Fruit fly (Drosophila melanogaster) whole organism, embryonic: ENCODE data around the gene CG32099.

Experiments
- B-H2 ChIP-seq: fragments of 200-800 bp; sonication (Bioruptor generic); optimal IDR thresholded peaks from 2 replicates; lab custom pipeline; 2018; ENCODE audit warnings: missing biosample characterization, mild to moderate bottlenecking, missing genetic modification characterization
- Blimp-1 ChIP-seq: fragments of 200-800 bp; sonication (Bioruptor generic); optimal IDR thresholded peaks from 3 replicates; lab custom pipeline; 2018; ENCODE audit warnings: missing biosample characterization, missing genetic modification characterization, mild to moderate bottlenecking, moderate library complexity, missing genetic modification reagents
- CG10565 ChIP-seq: fragments of 200-800 bp; sonication (Bioruptor generic); optimal IDR thresholded peaks from 3 replicates; lab custom pipeline; 2016; ENCODE audit warnings: missing biosample characterization, mild to moderate bottlenecking, missing genetic modification characterization
- CG12236 ChIP-seq: fragments of 200-800 bp; sonication (Bioruptor generic); optimal IDR thresholded peaks from 2 replicates; lab custom pipeline; 2016; ENCODE audit warnings: missing biosample characterization, missing genetic modification characterization
- CG12659 ChIP-seq: fragments of 200-800 bp; sonication (Bioruptor generic); optimal IDR thresholded peaks from 3 replicates; lab custom pipeline; 2017; ENCODE audit warnings: mild to moderate bottlenecking, missing biosample characterization, missing genetic modification reagents, missing genetic modification characterization
- CG13123 ChIP-seq: fragments of 200-800 bp; sonication (Bioruptor generic); optimal IDR thresholded peaks from 2 replicates; lab custom pipeline; 2016; ENCODE audit warnings: missing biosample characterization, missing genetic modification characterization
- CG1603 ChIP-seq: fragments of 200-800 bp; sonication (Bioruptor generic); optimal IDR thresholded peaks from 2 replicates; lab custom pipeline; 2019; ENCODE audit warnings: missing biosample characterization, mild to moderate bottlenecking, missing genetic modification characterization, moderate library complexity
- CG16815 ChIP-seq: fragments of 200-800 bp; sonication (Bioruptor generic); optimal IDR thresholded peaks from 3 replicates; lab custom pipeline; 2017; ENCODE audit warnings: missing biosample characterization, mild to moderate bottlenecking, missing genetic modification characterization
- CG17568 ChIP-seq: fragments of 200-800 bp; sonication (Bioruptor generic); optimal IDR thresholded peaks from 2 replicates; lab custom pipeline; 2018; ENCODE audit warnings: missing biosample characterization, mild to moderate bottlenecking, missing genetic modification characterization, moderate library complexity
- CG17612 ChIP-seq: fragments of 200-800 bp; sonication (Bioruptor generic); IDR thresholded peaks from 2 replicates; pipeline ENCODE4 v1.3.6; 2022; ENCODE audit warnings: missing biosample characterization, missing genetic modification characterization
- CG18764 ChIP-seq: fragments of 200-800 bp; sonication (Bioruptor generic); optimal IDR thresholded peaks from 3 replicates; lab custom pipeline; 2016; ENCODE audit warnings: missing biosample characterization, missing genetic modification characterization
- CG2199 ChIP-seq: fragments of 200-800 bp; sonication (Bioruptor generic); IDR thresholded peaks from 3 replicates; pipeline ENCODE4 v1.3.6; 2022; ENCODE audit warnings: missing biosample characterization, missing genetic modification characterization
- CG3163 ChIP-seq: fragments of 200-800 bp; sonication (Bioruptor generic); optimal IDR thresholded peaks from 3 replicates; lab custom pipeline; 2016; ENCODE audit warnings: missing biosample characterization, missing genetic modification characterization
- CG8478 ChIP-seq: fragments of >200 bp; optimal IDR thresholded peaks from 2 replicates; lab custom pipeline; 2018
- CG9727 ChIP-seq: fragments of 200-800 bp; sonication (Bioruptor generic); optimal IDR thresholded peaks from 3 replicates; lab custom pipeline; 2017; ENCODE audit warnings: missing biosample characterization, mild to moderate bottlenecking, missing genetic modification characterization
- D ChIP-seq, 2 experiments: fragments of 200-800 bp in 1 of 2; fragments of >200 bp in 1 of 2; sonication (Bioruptor generic) in 1 of 2; optimal IDR thresholded peaks; 2 replicates in 1 of 2; 3 replicates in 1 of 2; lab custom pipeline; 2017; ENCODE audit warnings: mild to moderate bottlenecking in 1 of 2, missing biosample characterization in 1 of 2, missing genetic modification characterization in 1 of 2, missing genetic modification reagents in 1 of 2
- ERR ChIP-seq: fragments of 200-800 bp; sonication (Bioruptor generic); optimal IDR thresholded peaks from 2 replicates; lab custom pipeline; 2016; ENCODE audit warnings: missing biosample characterization, missing genetic modification characterization
- Fer3 ChIP-seq: fragments of 200-800 bp; sonication (Bioruptor generic); optimal IDR thresholded peaks from 2 replicates; lab custom pipeline; 2018; ENCODE audit warnings: missing biosample characterization, mild to moderate bottlenecking, missing genetic modification characterization, moderate library complexity
- HHEX ChIP-seq: fragments of 200-800 bp; sonication (Bioruptor generic); optimal IDR thresholded peaks from 3 replicates; lab custom pipeline; 2017; ENCODE audit warnings: missing biosample characterization, mild to moderate bottlenecking, missing genetic modification characterization, missing genetic modification reagents
- HLH3B ChIP-seq: fragments of 200-800 bp; sonication (Bioruptor generic); IDR thresholded peaks from 2 replicates; pipeline ENCODE4 v1.3.6; 2022; ENCODE audit warnings: missing biosample characterization, missing genetic modification characterization
- HLHmδ ChIP-seq: fragments of 200-800 bp; sonication (Bioruptor generic); optimal IDR thresholded peaks from 2 replicates; lab custom pipeline; 2018; ENCODE audit warnings: missing biosample characterization, mild to moderate bottlenecking, missing genetic modification characterization, moderate library complexity
- NC2β ChIP-seq: fragments of 200-800 bp; sonication (Bioruptor generic); optimal IDR thresholded peaks from 2 replicates; lab custom pipeline; 2016; ENCODE audit warnings: missing biosample characterization, missing genetic modification characterization
- Optix ChIP-seq: fragments of 200-800 bp; sonication (Bioruptor generic); IDR thresholded peaks from 3 replicates; pipeline ENCODE4 v1.3.6; 2022; ENCODE audit warnings: missing biosample characterization, missing genetic modification characterization
- Sin3A ChIP-seq: fragments of >200 bp; optimal IDR thresholded peaks from 2 replicates; lab custom pipeline; 2018
- Sox100B ChIP-seq: fragments of 200-800 bp; sonication (Bioruptor generic); optimal IDR thresholded peaks from 3 replicates; lab custom pipeline; 2018; ENCODE audit warnings: missing biosample characterization, mild to moderate bottlenecking, missing genetic modification characterization
- Sry-δ ChIP-seq: fragments of 200-800 bp; sonication (Bioruptor generic); optimal IDR thresholded peaks from 2 replicates; lab custom pipeline; 2016; ENCODE audit warnings: missing biosample characterization, missing genetic modification characterization
- YL-1 ChIP-seq: fragments of 200-800 bp; sonication (Bioruptor generic); optimal IDR thresholded peaks from 3 replicates; lab custom pipeline; 2017; ENCODE audit warnings: missing biosample characterization, mild to moderate bottlenecking, missing genetic modification characterization
- bigmax ChIP-seq: fragments of 200-800 bp; sonication (Bioruptor generic); optimal IDR thresholded peaks from 2 replicates; lab custom pipeline; 2018; ENCODE audit warnings: missing biosample characterization, mild to moderate bottlenecking, missing genetic modification characterization
- chinmo ChIP-seq: fragments of 200-800 bp; sonication (Bioruptor generic); IDR thresholded peaks from 4 replicates; pipeline ENCODE4 v1.3.6; 2022; ENCODE audit warnings: missing biosample characterization, missing genetic modification characterization; ENCODE audit not compliant: partially characterized antibody
- ci ChIP-seq: fragments of 200-800 bp; sonication (Bioruptor generic); IDR thresholded peaks from 3 replicates; pipeline ENCODE4 v1.3.6; 2022; ENCODE audit warnings: missing biosample characterization, missing genetic modification characterization
- dpn ChIP-seq, 2 experiments: fragments of 200-800 bp; sonication (Bioruptor generic); optimal IDR thresholded peaks; 3 replicates each; lab custom pipeline; 2016; ENCODE audit warnings: missing biosample characterization in 2 of 2, missing genetic modification characterization in 2 of 2
- exex ChIP-seq: fragments of 200-800 bp; sonication (Bioruptor generic); optimal IDR thresholded peaks from 4 replicates; lab custom pipeline; 2018; ENCODE audit warnings: missing biosample characterization, mild to moderate bottlenecking, missing genetic modification characterization, moderate library complexity
- fd3F ChIP-seq: fragments of 200-800 bp; sonication (Bioruptor generic); optimal IDR thresholded peaks from 2 replicates; lab custom pipeline; 2018; ENCODE audit warnings: missing biosample characterization, mild to moderate bottlenecking, missing genetic modification characterization, moderate library complexity
- fru ChIP-seq: fragments of >200 bp; optimal IDR thresholded peaks from 2 replicates; lab custom pipeline; 2017
- ftz-f1 ChIP-seq: fragments of 200-800 bp; sonication (Bioruptor generic); optimal IDR thresholded peaks from 2 replicates; lab custom pipeline; 2016; ENCODE audit warnings: missing biosample characterization, missing genetic modification characterization
- gcm ChIP-seq: fragments of 200-800 bp; sonication (Bioruptor generic); optimal IDR thresholded peaks from 2 replicates; lab custom pipeline; 2019; ENCODE audit warnings: missing biosample characterization, mild to moderate bottlenecking, missing genetic modification characterization, moderate library complexity
- gem ChIP-seq: fragments of 200-800 bp; sonication (Bioruptor generic); optimal IDR thresholded peaks from 2 replicates; lab custom pipeline; 2019; ENCODE audit warnings: missing biosample characterization, mild to moderate bottlenecking, missing genetic modification characterization, moderate library complexity
- gro ChIP-seq: fragments of 200-800 bp; sonication (Bioruptor generic); optimal IDR thresholded peaks from 2 replicates; lab custom pipeline; 2016; ENCODE audit warnings: missing biosample characterization, missing genetic modification characterization
- lab ChIP-seq: fragments of 200-800 bp; sonication (Bioruptor generic); optimal IDR thresholded peaks from 3 replicates; lab custom pipeline; 2017; ENCODE audit warnings: missing biosample characterization, missing genetic modification characterization, mild to moderate bottlenecking, moderate library complexity, missing genetic modification reagents
- lola ChIP-seq, 3 experiments: fragments of >200 bp in 2 of 3; fragments of 200-800 bp in 1 of 3; sonication (Bioruptor generic) in 1 of 3; optimal IDR thresholded peaks; 2 replicates each; lab custom pipeline; 2017 to 2019; ENCODE audit warnings: missing biosample characterization in 3 of 3, missing genetic modification characterization in 3 of 3, mild to moderate bottlenecking in 1 of 3, moderate library complexity in 1 of 3
- peb ChIP-seq: fragments of 200-800 bp; sonication (Bioruptor generic); IDR thresholded peaks from 2 replicates; pipeline ENCODE4 v1.3.6; 2022; ENCODE audit warnings: missing biosample characterization, missing genetic modification characterization
- pho ChIP-seq: fragments of 200-800 bp; sonication (Bioruptor generic); optimal IDR thresholded peaks from 2 replicates; lab custom pipeline; 2016; ENCODE audit warnings: missing biosample characterization, missing genetic modification characterization
- pros ChIP-seq: fragments of 200-800 bp; sonication (Bioruptor generic); optimal IDR thresholded peaks from 3 replicates; lab custom pipeline; 2019; ENCODE audit warnings: missing biosample characterization, mild to moderate bottlenecking, missing genetic modification characterization, moderate library complexity
- rib ChIP-seq: fragments of 200-800 bp; sonication (Bioruptor generic); IDR thresholded peaks from 2 replicates; pipeline ENCODE4 v1.3.6; 2022; ENCODE audit warnings: missing biosample characterization, missing genetic modification characterization
- scrt ChIP-seq: fragments of 200-800 bp; sonication (Bioruptor generic); optimal IDR thresholded peaks from 2 replicates; lab custom pipeline; 2018; ENCODE audit warnings: missing biosample characterization, mild to moderate bottlenecking, missing genetic modification characterization, moderate library complexity
- tin ChIP-seq: fragments of 200-800 bp; sonication (Bioruptor generic); optimal IDR thresholded peaks from 3 replicates; lab custom pipeline; 2016; ENCODE audit warnings: missing biosample characterization, missing genetic modification characterization
- tup ChIP-seq: fragments of 200-800 bp; sonication (Bioruptor generic); optimal IDR thresholded peaks from 2 replicates; lab custom pipeline; 2016; ENCODE audit warnings: missing biosample characterization, mild to moderate bottlenecking, missing genetic modification characterization, moderate library complexity
- usp ChIP-seq: fragments of >200 bp; optimal IDR thresholded peaks from 2 replicates; lab custom pipeline; 2017; ENCODE audit warnings: missing biosample characterization, missing genetic modification characterization
- wdn ChIP-seq: fragments of 200-800 bp; sonication (Bioruptor generic); IDR thresholded peaks from 2 replicates; pipeline ENCODE4 v1.3.6; 2022; ENCODE audit warnings: missing biosample characterization, missing genetic modification characterization

The CG32099 gene

DNA sequence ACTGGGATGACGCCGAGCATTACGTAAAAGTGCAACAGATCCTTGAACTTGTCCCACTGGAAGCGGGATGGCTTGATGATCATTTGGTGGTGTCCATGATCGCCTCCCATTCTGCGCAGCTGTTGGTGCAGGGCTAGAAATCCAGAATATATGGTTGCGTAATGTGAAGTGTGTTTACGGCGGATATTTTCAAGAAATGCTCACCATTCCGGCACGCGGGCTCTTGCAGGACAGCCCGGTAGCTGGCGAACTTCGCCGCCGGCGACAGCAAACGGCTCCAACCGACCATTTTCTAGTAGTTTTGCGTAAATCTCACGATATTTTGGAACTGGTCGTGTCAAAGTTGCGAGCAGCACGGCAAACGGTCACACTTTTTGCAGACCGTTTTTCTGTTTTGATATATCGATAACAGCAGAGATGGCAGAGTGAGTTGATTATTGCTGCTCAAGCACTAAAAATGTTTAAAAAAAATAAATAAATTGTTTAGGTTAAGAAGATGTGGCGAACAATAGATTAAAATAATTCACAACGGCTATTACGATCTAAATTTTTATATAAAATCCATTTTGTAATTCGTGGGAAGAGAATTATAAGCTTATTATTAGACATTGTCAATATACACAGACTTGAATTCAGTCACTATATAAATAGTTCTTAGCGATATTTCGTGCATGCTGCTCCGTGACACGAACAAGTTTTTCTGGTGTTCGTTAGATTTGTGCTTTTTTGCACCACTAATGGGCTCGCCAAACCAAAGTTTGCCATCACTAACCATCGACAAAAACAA lies 10.8 kb upstream of the CG32099 start, which contains the start of the genes ND-SGDH and RhoGAP68F (continued):
- TF ChIP-seq pros (GFP tag; lab: Kevin White, UChicago) (no peak), exex (no peak), YL-1 (GFP tag; lab: Kevin White, UChicago) (peak; percentile 3), CG18764 (GFP tag; lab: Kevin White, UChicago) (peak; percentile 55), tin (peak; percentile 77), tup (peak; percentile 8), pho (GFP tag; lab: Kevin White, UChicago) (peak; percentile 66), bigmax (GFP tag; lab: Kevin White, UChicago) (no peak), usp (GFP tag; lab: Kevin White, UChicago) (no peak), ftz-f1 (GFP tag; lab: Kevin White, UChicago) (no peak), Sry-δ (GFP tag; lab: Kevin White, UChicago) (peak; percentile 97), CG3163 (GFP tag; lab: Kevin White, UChicago) (no peak), CG17568 (GFP tag; lab: Kevin White, UChicago) (no peak), wdn (GFP tag; lab: Robert Waterston, UW) (0 out of 2 replicates have a peak, but pooled peaks have one; percentile 35), CG12236 (GFP tag; lab: Kevin White, UChicago) (no peak), gro (GFP tag; lab: Kevin White, UChicago) (peak; percentile 34), ci (0 out of 3 replicates have a peak, but pooled peaks have one; percentile 41), CG8478 (lab: Kevin White, UChicago) (no peak), fd3F (GFP tag; lab: Kevin White, UChicago) (peak; percentile 71), chinmo (GFP tag; lab: Robert Waterston, UW) (peak; percentile 88; the same call in 3 of the 4 replicates), HLHmδ (GFP tag; lab: Kevin White, UChicago) (no peak), Blimp-1 (GFP tag; lab: Kevin White, UChicago) (peak; percentile 56), CG17612 (GFP tag; lab: Robert Waterston, UW) (no peak), lola (GFP tag; optimal IDR thresholded peaks at IDR 0.05; lab: Kevin White, UChicago) (peak in 1 of 3 experiments; percentile 81), NC2β (GFP tag; lab: Kevin White, UChicago) (peak; percentile 48), Sox100B (peak; percentile 72), CG13123 (GFP tag; lab: Kevin White, UChicago) (peak; percentile 62), fru (lab: Kevin White, UChicago) (no peak), B-H2 (GFP tag; lab: Kevin White, UChicago) (peak; percentile 77), gcm (GFP tag; lab: Kevin White, UChicago) (peak; percentile 40), CG1603 (tag; lab: Kevin White, UChicago) (peak; percentile 18), HHEX (GFP tag; lab: Kevin White, UChicago) (peak; percentile 46), CG12659 (peak; percentile 89), CG2199 (no peak), lab (GFP tag; lab: Kevin White, UChicago) (peak; percentile 75), Fer3 (tag; lab: Kevin White, UChicago) (peak; percentile 67), Sin3A (lab: Kevin White, UChicago) (peak; percentile 91), rib (GFP tag; lab: Robert Waterston, UW) (peak; percentile 54; the same call in 1 of the 2 replicates), gem (tag; lab: Kevin White, UChicago) (peak; percentile 88), CG9727 (GFP tag; lab: Kevin White, UChicago) (peak; percentile 79), peb (GFP tag; lab: Robert Waterston, UW) (peak; percentile 33; the same call in 1 of the 2 replicates), scrt (GFP tag; lab: Kevin White, UChicago) (no peak), dpn (GFP tag; optimal IDR thresholded peaks at IDR 0.05; lab: Kevin White, UChicago) (peak; percentile 55 to 77), CG16815 (peak; percentile 73), HLH3B (GFP tag; lab: Robert Waterston, UW) (peak; percentile 51; the same call in 1 of the 2 replicates), D (optimal IDR thresholded peaks at IDR 0.05; lab: Kevin White, UChicago) (no peak), D (GFP tag; optimal IDR thresholded peaks at IDR 0.05; lab: Kevin White, UChicago) (peak; percentile 34), ERR (GFP tag; lab: Kevin White, UChicago) (no peak), CG10565 (no peak), Optix (GFP tag; lab: Robert Waterston, UW) (no peak)
